Fruit fly (Drosophila melanogaster): ENCODE measurements around the gene CG17154.

DNA sequence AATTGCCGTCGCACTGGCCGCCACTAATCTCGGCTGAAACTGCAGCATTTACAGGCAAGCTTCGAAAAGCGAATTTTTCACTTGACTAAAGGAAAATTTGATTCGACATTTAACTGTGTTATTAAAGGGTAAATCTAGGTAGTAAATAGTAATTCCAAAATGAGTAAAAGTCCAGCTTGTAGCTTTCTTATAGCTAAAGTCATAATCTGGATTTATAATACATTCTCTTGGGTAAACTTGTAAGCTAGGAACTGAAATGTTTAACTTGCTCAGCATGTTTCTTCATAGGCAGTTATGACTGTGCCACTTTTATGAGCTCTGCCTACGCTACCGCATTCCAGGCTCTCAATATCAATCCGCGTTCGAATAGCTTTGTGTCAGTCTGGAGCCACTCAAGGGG is 12.1 kb upstream of the CG17154 start:
- TF ChIP-seq lz (GFP tag; optimal IDR thresholded peaks at IDR 0.05) = no peak
- TF ChIP-seq CG31627 (GFP tag; optimal IDR thresholded peaks at IDR 0.05) = no peak
- TF ChIP-seq CG7368 (GFP tag; optimal IDR thresholded peaks at IDR 0.05) = no peak
- TF ChIP-seq Sox15 (GFP tag; optimal IDR thresholded peaks at IDR 0.05) = no peak
- TF ChIP-seq fd85E (GFP tag; optimal IDR thresholded peaks at IDR 0.05) = no peak
- no peak for TF ChIP-seq Hr39 (GFP tag; optimal IDR thresholded peaks at IDR 0.05)
- no peak for TF ChIP-seq vri (GFP tag; optimal IDR thresholded peaks at IDR 0.05)
- TF ChIP-seq topi (GFP tag; optimal IDR thresholded peaks at IDR 0.05) = no peak
- no peak for TF ChIP-seq svp (GFP tag)
- no peak for TF ChIP-seq CG9139 (GFP tag; optimal IDR thresholded peaks at IDR 0.05)
- TF ChIP-seq acj6 (GFP tag; optimal IDR thresholded peaks at IDR 0.05) = no peak
- TF ChIP-seq CG11762 (GFP tag; optimal IDR thresholded peaks at IDR 0.05; ENCODE audit: insufficient read depth) = no peak
- no peak for TF ChIP-seq CG11294 (GFP tag; IDR thresholded peaks at IDR 0.05)

Data from whole organism, prepupa.